Fruit fly (Drosophila melanogaster): Measurements from ENCODE around the gene aly.

DNA sequence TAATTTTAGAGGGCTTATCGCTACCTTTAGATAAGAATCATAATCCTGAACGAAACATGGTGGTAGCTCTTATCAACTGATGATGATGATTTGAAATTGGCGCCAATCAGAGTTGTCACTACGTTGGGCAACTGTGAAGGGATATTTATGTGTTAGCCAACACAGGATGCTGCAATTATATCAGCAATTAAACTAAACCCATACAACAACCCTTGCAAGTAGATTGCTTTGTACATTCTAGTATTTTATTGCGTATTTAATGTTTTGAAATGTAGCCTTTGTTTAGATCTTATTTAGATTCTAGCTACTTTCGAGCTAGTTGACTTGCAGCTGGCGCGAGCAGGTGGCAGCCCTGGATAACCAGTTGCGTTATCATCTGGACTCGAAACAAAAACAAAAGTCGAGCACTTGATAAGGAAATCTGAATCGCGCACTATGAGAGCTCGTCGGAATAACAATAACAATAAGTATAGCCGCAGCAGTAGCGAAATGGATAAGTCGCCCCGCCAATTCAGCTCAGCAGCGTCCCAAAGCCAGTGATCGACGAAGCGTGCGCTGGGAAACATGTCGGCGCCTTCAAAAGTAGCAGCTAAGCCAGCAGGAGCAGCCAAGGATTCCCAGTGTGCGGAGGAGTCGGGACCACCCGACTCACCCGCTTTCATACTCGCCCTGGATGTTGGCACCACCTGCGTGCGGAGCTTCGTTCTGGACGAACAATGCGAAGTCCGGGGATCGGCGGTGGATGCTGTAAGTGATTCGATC is 26.0 kb upstream of the aly start, which contains the start of gene CG1271:
- no peak for TF ChIP-seq CG1621 (tag; optimal IDR thresholded peaks at IDR 0.05)
- TF ChIP-seq Met (GFP tag; optimal IDR thresholded peaks at IDR 0.05), result no peak
- TF ChIP-seq topi (GFP tag; optimal IDR thresholded peaks at IDR 0.05), result peak; percentile 63
- TF ChIP-seq CG7368 (GFP tag; optimal IDR thresholded peaks at IDR 0.05), result no peak
- TF ChIP-seq CG6163 (GFP tag; IDR thresholded peaks at IDR 0.05), result peak; percentile 38; the same call in 2 of the 3 replicates
- TF ChIP-seq CG32006 (GFP tag; optimal IDR thresholded peaks at IDR 0.05), result no peak
- no peak for TF ChIP-seq CG8632 (GFP tag; optimal IDR thresholded peaks at IDR 0.05)
- TF ChIP-seq net (GFP tag; optimal IDR thresholded peaks at IDR 0.05), result no peak
- no peak for TF ChIP-seq spab (GFP tag; optimal IDR thresholded peaks at IDR 0.05)
- no peak for TF ChIP-seq dac (GFP tag; optimal IDR thresholded peaks at IDR 0.05)
- no peak for TF ChIP-seq CG16779 (tag; optimal IDR thresholded peaks at IDR 0.05)
